Worm (Caenorhabditis elegans) whole organism, young adult: ENCODE results near the gene C23G10.11.

Experiments
- B0019.2 ChIP-seq: fragments of 200-800 bp; sonication (Bioruptor generic); conservative IDR thresholded peaks from 2 replicates; pipeline ENCODE4 v1.3.6; 2022; ENCODE audit warnings: missing genetic modification reagents, missing genetic modification characterization, missing compliant biosample characterization
- B0035.1 ChIP-seq: sonication (generic microtip); optimal IDR thresholded peaks from 2 replicates; lab custom pipeline; 2016; ENCODE audit warnings: missing genetic modification characterization, mild to moderate bottlenecking, missing compliant biosample characterization, missing genotype, missing genetic modification reagents
- B0261.1 ChIP-seq: sonication (generic microtip); optimal IDR thresholded peaks from 2 replicates; lab custom pipeline; 2016; ENCODE audit warnings: mild to moderate bottlenecking, missing genetic modification characterization, moderate library complexity, missing compliant biosample characterization
- D2030.7 ChIP-seq: fragments of 200-800 bp; sonication (Bioruptor generic); IDR thresholded peaks from 2 replicates; pipeline ENCODE4 v1.3.6; 2022; ENCODE audit warnings: missing genetic modification reagents, missing genetic modification characterization, missing compliant biosample characterization
- F37B4.10 ChIP-seq: fragments of 200-800 bp; sonication (Bioruptor generic); IDR thresholded peaks from 2 replicates; pipeline ENCODE4 v1.3.6; 2022; ENCODE audit warnings: missing genetic modification characterization, missing compliant biosample characterization
- F57C9.4 ChIP-seq: sonication (generic microtip); optimal IDR thresholded peaks from 2 replicates; lab custom pipeline; 2017; ENCODE audit warnings: mild to moderate bottlenecking, missing genetic modification characterization, missing compliant biosample characterization
- K12H6.12 ChIP-seq: fragments of 200-800 bp; sonication (Bioruptor generic); optimal IDR thresholded peaks from 2 replicates; lab custom pipeline; 2018; ENCODE audit warnings: mild to moderate bottlenecking, missing genetic modification characterization, missing compliant biosample characterization
- T07F8.4 ChIP-seq: sonication (generic microtip); optimal IDR thresholded peaks from 2 replicates; lab custom pipeline; 2016; ENCODE audit warnings: mild to moderate bottlenecking, missing genetic modification characterization, moderate library complexity, missing compliant biosample characterization
- T26A5.8 ChIP-seq: sonication (generic microtip); optimal IDR thresholded peaks from 2 replicates; lab custom pipeline; 2016; ENCODE audit warnings: missing genetic modification characterization, missing compliant biosample characterization
- Y53F4B.3 ChIP-seq: fragments of 200-800 bp; sonication (Bioruptor generic); IDR thresholded peaks from 2 replicates; pipeline ENCODE4 v1.3.6; 2022; ENCODE audit warnings: missing genetic modification reagents, missing genetic modification characterization, missing compliant biosample characterization
- aptf-2 ChIP-seq: fragments of 200-800 bp; sonication (Bioruptor generic); conservative IDR thresholded peaks from 2 replicates; pipeline ENCODE4 v1.3.6; 2022; ENCODE audit warnings: missing genetic modification reagents, missing genetic modification characterization, missing compliant biosample characterization
- attf-5 ChIP-seq: fragments of 200-800 bp; sonication (Bioruptor generic); optimal IDR thresholded peaks from 2 replicates; lab custom pipeline; 2018; ENCODE audit warnings: mild to moderate bottlenecking, missing genetic modification characterization, missing compliant biosample characterization
- bed-1 ChIP-seq: fragments of 200-800 bp; sonication (Bioruptor generic); IDR thresholded peaks from 2 replicates; pipeline ENCODE4 v1.3.6; 2022; ENCODE audit warnings: missing genetic modification reagents, missing genetic modification characterization, missing compliant biosample characterization
- cebp-1 ChIP-seq, 2 experiments: fragments of 200-800 bp in 1 of 2; sonication (Bioruptor generic) in 1 of 2; sonication (generic microtip) in 1 of 2; IDR thresholded peaks in 1 of 2; optimal IDR thresholded peaks in 1 of 2; 2 replicates each; pipeline versions ENCODE4 v1.3.6 to Lab custom; 2017 to 2022; ENCODE audit warnings: missing compliant biosample characterization in 2 of 2, missing genetic modification characterization in 2 of 2, mild to moderate bottlenecking in 1 of 2, missing genetic modification reagents in 1 of 2, moderate library complexity in 1 of 2
- cebp-2 ChIP-seq: fragments of 200-800 bp; sonication (Bioruptor generic); IDR thresholded peaks from 2 replicates; pipeline ENCODE4 v1.3.6; 2022; ENCODE audit warnings: missing genetic modification characterization, missing compliant biosample characterization
- ceh-100 ChIP-seq: fragments of 200-800 bp; sonication (Bioruptor generic); IDR thresholded peaks from 2 replicates; pipeline ENCODE4 v1.3.6; 2022; ENCODE audit warnings: missing genetic modification reagents, missing genetic modification characterization, missing compliant biosample characterization
- ceh-40 ChIP-seq: fragments of 200-800 bp; sonication (Bioruptor generic); IDR thresholded peaks from 2 replicates; pipeline ENCODE4 v1.3.6; 2022; ENCODE audit warnings: missing genetic modification characterization, missing compliant biosample characterization
- chd-7 ChIP-seq: sonication (generic microtip); optimal IDR thresholded peaks from 2 replicates; lab custom pipeline; 2016; ENCODE audit warnings: mild to moderate bottlenecking, missing genetic modification characterization, moderate library complexity, missing compliant biosample characterization
- die-1 ChIP-seq: sonication (generic microtip); optimal IDR thresholded peaks from 2 replicates; lab custom pipeline; 2016; ENCODE audit warnings: missing genotype, mild to moderate bottlenecking, missing genetic modification characterization, missing compliant biosample characterization
- dpl-1 ChIP-seq: fragments of 150-350 bp; optimal IDR thresholded peaks from 2 replicates; lab custom pipeline; 2014; ENCODE audit warnings: missing biosample characterization, missing genetic modification reagents, missing genetic modification characterization
- egl-18 ChIP-seq: fragments of 200-800 bp; sonication (Bioruptor generic); IDR thresholded peaks from 2 replicates; pipeline ENCODE4 v1.3.6; 2022; ENCODE audit warnings: missing genetic modification reagents, missing genetic modification characterization, missing compliant biosample characterization
- ekl-4 ChIP-seq: fragments of 200-800 bp; sonication (Bioruptor generic); IDR thresholded peaks from 2 replicates; pipeline ENCODE4 v1.3.6; 2022; ENCODE audit warnings: missing genetic modification reagents, missing genetic modification characterization, missing compliant biosample characterization
- ets-4 ChIP-seq: fragments of 200-800 bp; sonication (Bioruptor generic); optimal IDR thresholded peaks from 2 replicates; lab custom pipeline; 2018; ENCODE audit warnings: mild to moderate bottlenecking, missing genetic modification characterization, missing compliant biosample characterization
- hlh-12 ChIP-seq: sonication (generic microtip); optimal IDR thresholded peaks from 2 replicates; lab custom pipeline; 2016; ENCODE audit warnings: missing genetic modification characterization, missing compliant biosample characterization
- hlh-26 ChIP-seq: fragments of 200-800 bp; sonication (Bioruptor generic); conservative IDR thresholded peaks from 2 replicates; pipeline ENCODE4 v1.3.6; 2022; ENCODE audit warnings: missing genetic modification reagents, missing genetic modification characterization, missing compliant biosample characterization
- hmg-1.2 ChIP-seq: fragments of 200-800 bp; sonication (Bioruptor generic); IDR thresholded peaks from 2 replicates; pipeline ENCODE4 v1.3.6; 2022; ENCODE audit warnings: missing genetic modification reagents, missing genetic modification characterization, missing compliant biosample characterization
- hrde-1 ChIP-seq: sonication (generic microtip); optimal IDR thresholded peaks from 2 replicates; lab custom pipeline; 2016; ENCODE audit warnings: missing genetic modification characterization, mild to moderate bottlenecking, missing compliant biosample characterization, moderate library complexity, missing genotype, missing genetic modification reagents, borderline replicate concordance
- hsf-1 ChIP-seq: fragments of 200-800 bp; sonication (Bioruptor generic); IDR thresholded peaks from 2 replicates; pipeline ENCODE4 v1.3.6; 2022; ENCODE audit warnings: missing genetic modification reagents, missing genetic modification characterization, missing compliant biosample characterization
- let-607 ChIP-seq, 2 experiments: fragments of 200-800 bp in 1 of 2; sonication (Bioruptor generic) in 1 of 2; sonication (generic microtip) in 1 of 2; optimal IDR thresholded peaks; 2 replicates each; lab custom pipeline; 2016 to 2018; ENCODE audit warnings: mild to moderate bottlenecking in 2 of 2, missing compliant biosample characterization in 2 of 2, missing genetic modification characterization in 2 of 2, moderate library complexity in 2 of 2, missing genotype in 1 of 2
- lin-35 ChIP-seq, 3 experiments: fragments of 150-350 bp in 2 of 3; sonication (generic microtip) in 1 of 3; optimal IDR thresholded peaks; 2 replicates each; lab custom pipeline; 2014 to 2018; ENCODE audit warnings: missing biosample characterization in 3 of 3, missing genetic modification characterization in 3 of 3, missing genetic modification reagents in 3 of 3
- lin-54 ChIP-seq: fragments of 200-800 bp; sonication (Bioruptor generic); optimal IDR thresholded peaks from 2 replicates; lab custom pipeline; 2018; ENCODE audit warnings: mild to moderate bottlenecking, missing genetic modification characterization, missing compliant biosample characterization
- lir-1 ChIP-seq: fragments of 200-800 bp; sonication (Bioruptor generic); conservative IDR thresholded peaks from 2 replicates; pipeline ENCODE4 v1.3.6; 2022; ENCODE audit warnings: missing genetic modification reagents, missing genetic modification characterization, missing compliant biosample characterization
- lsl-1 ChIP-seq: fragments of 200-800 bp; sonication (Bioruptor generic); optimal IDR thresholded peaks from 2 replicates; lab custom pipeline; 2018; ENCODE audit warnings: mild to moderate bottlenecking, missing genetic modification characterization, moderate library complexity, missing compliant biosample characterization
- madf-10 ChIP-seq: sonication (generic microtip); optimal IDR thresholded peaks from 2 replicates; lab custom pipeline; 2016; ENCODE audit warnings: mild to moderate bottlenecking, missing genetic modification characterization, missing compliant biosample characterization
- mes-4 ChIP-seq: sonication (generic microtip); optimal IDR thresholded peaks from 2 replicates; lab custom pipeline; 2016; ENCODE audit warnings: missing genotype, missing genetic modification characterization, missing compliant biosample characterization
- nhr-27 ChIP-seq: fragments of 200-800 bp; sonication (Bioruptor generic); optimal IDR thresholded peaks from 2 replicates; lab custom pipeline; 2018; ENCODE audit warnings: mild to moderate bottlenecking, missing genetic modification characterization, moderate library complexity, missing compliant biosample characterization
- repo-1 ChIP-seq: sonication (generic microtip); optimal IDR thresholded peaks from 2 replicates; lab custom pipeline; 2017; ENCODE audit warnings: mild to moderate bottlenecking, missing genetic modification characterization, missing compliant biosample characterization
- snpc-1.1 ChIP-seq: sonication (generic microtip); optimal IDR thresholded peaks from 2 replicates; lab custom pipeline; 2017; ENCODE audit warnings: missing genetic modification characterization, mild to moderate bottlenecking, missing compliant biosample characterization, antibody characterized with exemption, moderate library complexity, missing genotype, missing genetic modification reagents; ENCODE audit not compliant: insufficient read depth
- snpc-1.3 ChIP-seq: sonication (generic microtip); optimal IDR thresholded peaks from 2 replicates; lab custom pipeline; 2017; ENCODE audit warnings: missing genetic modification characterization, mild to moderate bottlenecking, missing compliant biosample characterization, antibody characterized with exemption, moderate library complexity, missing genotype, missing genetic modification reagents; ENCODE audit not compliant: insufficient read depth
- snpc-3.4 ChIP-seq: sonication (generic microtip); optimal IDR thresholded peaks from 2 replicates; lab custom pipeline; 2017; ENCODE audit warnings: missing genetic modification characterization, mild to moderate bottlenecking, missing compliant biosample characterization, antibody characterized with exemption, moderate library complexity, missing genotype, missing genetic modification reagents
- somi-1 ChIP-seq: fragments of 200-800 bp; sonication (Bioruptor generic); optimal IDR thresholded peaks from 2 replicates; lab custom pipeline; 2018; ENCODE audit warnings: mild to moderate bottlenecking, missing genetic modification characterization, missing compliant biosample characterization
- tbp1 ChIP-seq: fragments of 200-800 bp; sonication (Bioruptor generic); optimal IDR thresholded peaks from 2 replicates; lab custom pipeline; 2018; ENCODE audit warnings: mild to moderate bottlenecking, missing genetic modification characterization, missing compliant biosample characterization
- unc-62 ChIP-seq: fragments of 150-350 bp; optimal IDR thresholded peaks from 2 replicates; lab custom pipeline; 2014; ENCODE audit warnings: missing biosample characterization, missing genetic modification reagents, missing genetic modification characterization
- xnd-1 ChIP-seq: sonication (generic microtip); optimal IDR thresholded peaks from 2 replicates; lab custom pipeline; 2016; ENCODE audit warnings: missing genotype, missing genetic modification reagents, missing genetic modification characterization, missing compliant biosample characterization
- ztf-25 ChIP-seq: fragments of 200-800 bp; sonication (Bioruptor generic); IDR thresholded peaks from 2 replicates; pipeline ENCODE4 v1.3.6; 2022; ENCODE audit warnings: missing genetic modification reagents, missing genetic modification characterization, missing compliant biosample characterization
- ztf-26 ChIP-seq: sonication (generic microtip); optimal IDR thresholded peaks from 2 replicates; lab custom pipeline; 2017; ENCODE audit warnings: missing genetic modification characterization, missing compliant biosample characterization
- ztf-28 ChIP-seq: fragments of 200-800 bp; sonication (Bioruptor generic); IDR thresholded peaks from 2 replicates; pipeline ENCODE4 v1.3.6; 2022; ENCODE audit warnings: missing genetic modification reagents, missing genetic modification characterization, missing compliant biosample characterization

Gene C23G10.11

DNA sequence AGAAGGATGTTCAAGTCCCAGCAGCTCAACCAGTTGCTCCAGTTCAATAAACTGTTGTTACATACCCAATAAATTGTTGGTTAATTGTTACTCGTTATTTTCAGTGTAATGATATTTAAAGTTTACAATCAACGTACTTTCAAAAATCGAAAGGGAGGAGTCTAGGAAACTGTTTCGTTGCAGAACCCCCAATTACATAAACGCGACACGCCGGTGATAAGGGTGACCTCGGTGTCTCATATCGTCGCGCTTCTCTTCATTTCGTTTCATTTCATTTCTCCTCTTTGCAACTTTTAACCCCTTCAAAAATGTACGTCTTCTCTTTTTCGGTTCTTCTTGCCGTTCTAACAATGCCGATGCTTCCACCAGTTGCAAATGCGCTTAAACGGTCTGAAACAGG lies 7.5 kb downstream of the C23G10.11 start, which contains the start of gene C23G10.2 (continued):
- TF ChIP-seq nhr-27 (tag; lab: Kevin White, UChicago), result no peak
- peak; percentile 18 for TF ChIP-seq xnd-1 (tag; lab: Kevin White, UChicago)
- no peak for TF ChIP-seq mes-4 (tag; lab: Kevin White, UChicago)
- TF ChIP-seq ceh-100 (GFP tag; lab: Robert Waterston, UW), result peak; percentile 27; the same call in 1 of the 2 replicates
- TF ChIP-seq ets-4 (GFP tag; lab: Kevin White, UChicago), result no peak
- TF ChIP-seq hsf-1, result peak; percentile 61
- TF ChIP-seq ztf-28 (GFP tag; lab: Robert Waterston, UW), result no peak
- TF ChIP-seq tbp1, result peak; percentile 39
- TF ChIP-seq F37B4.10, result no peak
- TF ChIP-seq hrde-1 (tag; lab: Kevin White, UChicago), result peak; percentile 23
- no peak for TF ChIP-seq attf-5 (GFP tag; lab: Kevin White, UChicago)
- TF ChIP-seq lin-35 (GFP tag; optimal IDR thresholded peaks at IDR 0.05; lab: Kevin White, UChicago), result no peak
- no peak for TF ChIP-seq ztf-26 (tag; lab: Kevin White, UChicago)
- TF ChIP-seq T26A5.8 (tag; lab: Kevin White, UChicago), result no peak
- TF ChIP-seq madf-10 (tag; lab: Kevin White, UChicago), result no peak
- TF ChIP-seq hlh-12 (tag; lab: Kevin White, UChicago), result no peak
- peak; percentile 16 for TF ChIP-seq lin-54 (GFP tag; lab: Kevin White, UChicago)
- TF ChIP-seq egl-18 (GFP tag; lab: Robert Waterston, UW), result no peak
- peak; percentile 70; the same call in 1 of the 2 replicates for TF ChIP-seq ekl-4 (GFP tag; lab: Robert Waterston, UW)
- peak; percentile 16 for TF ChIP-seq repo-1 (tag; lab: Kevin White, UChicago)
- TF ChIP-seq snpc-1.3 (tag; lab: Kevin White, UChicago), result peak; percentile 42
- no peak for TF ChIP-seq Y53F4B.3 (GFP tag; lab: Robert Waterston, UW)
- peak; percentile 54 for TF ChIP-seq snpc-3.4
- TF ChIP-seq B0019.2 (GFP tag; lab: Robert Waterston, UW), result no peak
- TF ChIP-seq somi-1 (GFP tag; lab: Kevin White, UChicago), result no peak
- peak; percentile 31 for TF ChIP-seq die-1 (tag; lab: Kevin White, UChicago)
- no peak for TF ChIP-seq chd-7 (tag; lab: Kevin White, UChicago)
- no peak for TF ChIP-seq B0035.1
- TF ChIP-seq B0261.1 (tag; lab: Kevin White, UChicago), result no peak
- no peak for TF ChIP-seq aptf-2 (GFP tag; lab: Robert Waterston, UW)
- no peak for TF ChIP-seq dpl-1 (GFP tag; lab: Kevin White, UChicago)
- no peak for TF ChIP-seq let-607 (tag; optimal IDR thresholded peaks at IDR 0.05; lab: Kevin White, UChicago)
- no peak for TF ChIP-seq ceh-40 (GFP tag; lab: Robert Waterston, UW)
- no peak for TF ChIP-seq lir-1
- peak; percentile 65 for TF ChIP-seq snpc-1.1 (tag; lab: Kevin White, UChicago)
- TF ChIP-seq D2030.7 (GFP tag; lab: Robert Waterston, UW), result no peak; the same call in 1 of the 2 replicates
- no peak for TF ChIP-seq hlh-26 (GFP tag; lab: Robert Waterston, UW)
- TF ChIP-seq bed-1 (GFP tag; lab: Robert Waterston, UW), result no peak
- TF ChIP-seq cebp-1 (GFP tag; IDR thresholded peaks at IDR 0.05; lab: Robert Waterston, UW), result no peak
- TF ChIP-seq cebp-1 (tag; optimal IDR thresholded peaks at IDR 0.05; lab: Kevin White, UChicago), result no peak
- TF ChIP-seq ztf-25, result no peak
- TF ChIP-seq T07F8.4 (tag; lab: Kevin White, UChicago), result no peak
- TF ChIP-seq unc-62 (GFP tag; lab: Kevin White, UChicago), result no peak
- TF ChIP-seq hmg-1.2 (GFP tag; lab: Robert Waterston, UW), result peak; percentile 30; the same call in 1 of the 2 replicates
- TF ChIP-seq K12H6.12, result no peak
- TF ChIP-seq cebp-2 (GFP tag; lab: Robert Waterston, UW), result no peak
- TF ChIP-seq lsl-1 (GFP tag; lab: Kevin White, UChicago), result peak; percentile 1
- no peak for TF ChIP-seq F57C9.4 (tag; lab: Kevin White, UChicago)
